Worm (Caenorhabditis elegans) whole organism, mixed stage, embryonic: Measurements from ENCODE around the gene clec-128.

ENCODE experiments used
- mep-1 ChIP-seq: fragments of 150-350 bp; optimal IDR thresholded peaks from 2 replicates; lab custom pipeline; 2017; ENCODE audit warnings: missing biosample characterization, missing genetic modification reagents, missing genetic modification characterization, inconsistent platforms
- mls-2 ChIP-seq: sonication (generic microtip); optimal IDR thresholded peaks from 2 replicates; lab custom pipeline; 2016; ENCODE audit warnings: mild to moderate bottlenecking, missing genetic modification characterization, moderate library complexity, missing compliant biosample characterization
- nhr-12 ChIP-seq: fragments of 150-350 bp; optimal IDR thresholded peaks from 2 replicates; lab custom pipeline; 2014; ENCODE audit warnings: missing biosample characterization, missing genetic modification characterization
- unc-39 ChIP-seq: fragments of 150-350 bp; optimal IDR thresholded peaks from 2 replicates; lab custom pipeline; 2014; ENCODE audit warnings: missing biosample characterization, missing genetic modification characterization
- ztf-11 ChIP-seq: fragments of 150-350 bp; optimal IDR thresholded peaks from 2 replicates; lab custom pipeline; 2014; ENCODE audit warnings: missing biosample characterization, missing genetic modification characterization

DNA sequence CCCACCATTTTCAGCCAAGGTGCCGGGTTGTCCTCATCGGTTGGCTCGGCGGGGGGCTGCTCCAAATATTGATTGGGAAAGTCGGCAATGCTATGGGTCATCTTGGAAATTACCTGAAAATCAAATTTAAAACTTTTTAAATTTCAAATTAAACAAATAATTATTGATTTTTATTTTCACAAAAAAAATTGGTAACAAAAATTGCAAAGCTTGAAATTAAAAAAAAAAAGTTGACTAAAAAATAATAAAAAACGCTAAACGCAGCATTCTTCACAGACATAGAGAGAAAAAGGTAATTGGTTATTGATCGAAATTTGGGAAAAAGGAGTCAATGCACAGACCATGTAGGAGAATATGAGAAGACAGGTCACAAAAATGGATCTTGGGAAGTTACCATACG is 27.9 kb upstream of the clec-128 start, which contains the start of gene Y49F6A.11:
- TF ChIP-seq ztf-11 (tag; lab: Kevin White, UChicago) (no peak), unc-39 (tag; lab: Kevin White, UChicago) (no peak), nhr-12 (tag; lab: Kevin White, UChicago) (no peak), mls-2 (tag; lab: Kevin White, UChicago) (no peak), mep-1 (tag; lab: Kevin White, UChicago) (no peak)
